Worm (Caenorhabditis elegans) whole organism, early embryonic: ENCODE results near the gene C08F1.11.

Experiments
- B0310.2 ChIP-seq: sonication (generic microtip); optimal IDR thresholded peaks from 2 replicates; lab custom pipeline; 2016; ENCODE audit warnings: mild to moderate bottlenecking, missing genetic modification characterization, missing compliant biosample characterization
- F13C5.2 ChIP-seq: sonication (generic microtip); optimal IDR thresholded peaks from 2 replicates; lab custom pipeline; 2017; ENCODE audit warnings: mild to moderate bottlenecking, missing genetic modification characterization, inconsistent platforms, missing compliant biosample characterization
- ama-1 ChIP-seq: fragments of 150-350 bp; optimal IDR thresholded peaks from 2 replicates; lab custom pipeline; 2014
- ets-7 ChIP-seq: sonication (generic microtip); optimal IDR thresholded peaks from 2 replicates; lab custom pipeline; 2016; ENCODE audit warnings: missing genotype, missing genetic modification characterization, missing compliant biosample characterization
- flt-1 ChIP-seq: fragments of 200-800 bp; sonication (Bioruptor generic); IDR thresholded peaks from 2 replicates; pipeline ENCODE4 v1.3.6; 2022; ENCODE audit warnings: missing genetic modification characterization, missing compliant biosample characterization
- scrt-1 ChIP-seq: fragments of 200-800 bp; sonication (Bioruptor generic); IDR thresholded peaks from 2 replicates; pipeline ENCODE4 v1.3.6; 2022; ENCODE audit warnings: missing genetic modification characterization, missing compliant biosample characterization
- tbx-37 ChIP-seq: fragments of 200-800 bp; sonication (Bioruptor generic); conservative IDR thresholded peaks from 2 replicates; pipeline ENCODE4 v1.3.6; 2022; ENCODE audit warnings: missing genetic modification reagents, missing genetic modification characterization, missing compliant biosample characterization
- tra-4 ChIP-seq: sonication (generic microtip); optimal IDR thresholded peaks from 2 replicates; lab custom pipeline; 2017; ENCODE audit warnings: missing genetic modification characterization, missing compliant biosample characterization

DNA sequence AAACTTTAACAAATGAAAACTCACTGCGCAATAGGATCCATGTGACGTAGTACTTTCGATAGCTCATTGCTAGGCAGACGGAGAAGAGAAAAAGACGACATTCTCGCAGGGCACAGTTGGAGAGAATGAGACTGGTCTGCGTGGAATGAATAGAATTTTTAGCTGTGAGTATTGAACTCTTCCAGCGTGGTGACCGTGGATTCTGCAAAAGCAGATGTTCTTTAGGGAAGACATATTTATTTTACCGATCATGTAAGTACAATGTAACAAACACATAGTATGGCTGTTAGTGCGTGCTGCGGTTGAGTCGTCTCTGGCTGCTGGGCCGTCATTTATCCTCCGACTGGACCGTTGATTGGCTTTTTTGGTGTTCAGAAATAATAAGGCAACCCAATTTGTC, 31.7 kb downstream of the C08F1.11 start, which contains the start of gene F36H5.9:
- TF ChIP-seq flt-1 (GFP tag; lab: Robert Waterston, UW) (no peak), ama-1 (lab: Kevin White, UChicago) (no peak), tbx-37 (GFP tag; lab: Robert Waterston, UW) (no peak), ets-7 (tag; lab: Kevin White, UChicago) (no peak), F13C5.2 (tag; lab: Kevin White, UChicago) (no peak), B0310.2 (tag; lab: Kevin White, UChicago) (no peak), tra-4 (tag; lab: Kevin White, UChicago) (no peak), scrt-1 (GFP tag; lab: Robert Waterston, UW) (no peak)
